In genomic region chrX:7924913-7925312, dm6 we compare ENCODE assay signal across 2 fruit fly cellular contexts.
TF ChIP-seq lines count a peak whose summit lies in the region.

No protein-coding gene starts in this region.

- TF ChIP-seq CTCF in whole organism, embryonic (GFP tag; optimal IDR thresholded peaks at IDR 0.05; lab: Kevin White, UChicago) = no peak

TF ChIP-seq in whole organism, embryonic, 481 proteins besides CTCF, POLR2A, EP300 and RAD21:
- TF ChIP-seq stwl (tag; optimal IDR thresholded peaks at IDR 0.05; lab: Kevin White, UChicago) = peak; percentile 8
- peak; percentile 91 for TF ChIP-seq CG31365 (tag; optimal IDR thresholded peaks at IDR 0.05; lab: Kevin White, UChicago)
- TF ChIP-seq slp2 (GFP tag; optimal IDR thresholded peaks at IDR 0.05; lab: Kevin White, UChicago) = no peak
- TF ChIP-seq CG1024 (GFP tag; IDR thresholded peaks at IDR 0.05; lab: Robert Waterston, UW) = no peak
- no peak for TF ChIP-seq Adf1 (GFP tag; IDR thresholded peaks at IDR 0.05; lab: Robert Waterston, UW)
- TF ChIP-seq br (optimal IDR thresholded peaks at IDR 0.05; lab: Kevin White, UChicago) = no peak
- peak in 1 of 2 experiments; percentile 20 for TF ChIP-seq Dfd (GFP tag; optimal IDR thresholded peaks at IDR 0.05; lab: Kevin White, UChicago)

TF ChIP-seq in whole organism, prepupa, 60 proteins besides CTCF, POLR2A, EP300 and RAD21:
- TF ChIP-seq svp (GFP tag; lab: Kevin White, UChicago) (peak; percentile 32), Gug (GFP tag; IDR thresholded peaks at IDR 0.05; lab: Robert Waterston, UW) (no peak), CG6276 (GFP tag; optimal IDR thresholded peaks at IDR 0.05; lab: Kevin White, UChicago) (no peak)
